Fruit fly (Drosophila melanogaster) whole organism, embryonic: Measurements from ENCODE around the gene CG14269.

Source experiments
- Ada2b ChIP-seq: fragments of 200-800 bp; sonication (Bioruptor generic); IDR thresholded peaks from 2 replicates; pipeline ENCODE4 v1.3.6; 2022; ENCODE audit warnings: missing biosample characterization, missing genetic modification characterization
- Atf6 ChIP-seq: fragments of 200-800 bp; sonication (Bioruptor generic); IDR thresholded peaks from 2 replicates; pipeline ENCODE4 v1.3.6; 2022; ENCODE audit warnings: missing biosample characterization, missing genetic modification characterization
- B-H1 ChIP-seq: fragments of 200-800 bp; sonication (Bioruptor generic); IDR thresholded peaks from 3 replicates; pipeline ENCODE4 v1.3.6; 2022; ENCODE audit warnings: missing biosample characterization, missing genetic modification characterization
- CG1024 ChIP-seq: fragments of 200-800 bp; sonication (Bioruptor generic); IDR thresholded peaks from 2 replicates; pipeline ENCODE4 v1.3.6; 2022; ENCODE audit warnings: missing biosample characterization, missing genetic modification characterization
- CG10321 ChIP-seq: fragments of 200-800 bp; sonication (Bioruptor generic); IDR thresholded peaks from 2 replicates; pipeline ENCODE4 v1.3.6; 2022; ENCODE audit warnings: missing biosample characterization, missing genetic modification characterization
- CG10462 ChIP-seq: fragments of 200-800 bp; sonication (Bioruptor generic); optimal IDR thresholded peaks from 2 replicates; lab custom pipeline; 2016; ENCODE audit warnings: missing biosample characterization, missing genetic modification characterization
- CG11504 ChIP-seq: fragments of 200-800 bp; sonication (Bioruptor generic); optimal IDR thresholded peaks from 3 replicates; lab custom pipeline; 2019; ENCODE audit warnings: missing biosample characterization, mild to moderate bottlenecking, missing genetic modification characterization, moderate library complexity
- CG11560 ChIP-seq: fragments of 200-800 bp; sonication (Bioruptor generic); IDR thresholded peaks from 3 replicates; pipeline ENCODE4 v1.3.6; 2022; ENCODE audit warnings: missing biosample characterization, missing genetic modification characterization
- CG12236 ChIP-seq: fragments of 200-800 bp; sonication (Bioruptor generic); optimal IDR thresholded peaks from 2 replicates; lab custom pipeline; 2016; ENCODE audit warnings: missing biosample characterization, missing genetic modification characterization
- CG13894 ChIP-seq: fragments of 200-800 bp; sonication (Bioruptor generic); optimal IDR thresholded peaks from 3 replicates; lab custom pipeline; 2018; ENCODE audit warnings: missing biosample characterization, mild to moderate bottlenecking, missing genetic modification characterization, moderate library complexity
- CG17186 ChIP-seq: fragments of 200-800 bp; sonication (Bioruptor generic); optimal IDR thresholded peaks from 3 replicates; lab custom pipeline; 2017; ENCODE audit warnings: missing biosample characterization, missing genetic modification reagents, missing genetic modification characterization
- CG17385 ChIP-seq: fragments of 200-800 bp; sonication (Bioruptor generic); optimal IDR thresholded peaks from 3 replicates; lab custom pipeline; 2018; ENCODE audit warnings: missing biosample characterization, mild to moderate bottlenecking, missing genetic modification characterization
- CG18599 ChIP-seq: fragments of 200-800 bp; sonication (Bioruptor generic); optimal IDR thresholded peaks from 3 replicates; lab custom pipeline; 2017; ENCODE audit warnings: missing biosample characterization, missing genetic modification characterization, mild to moderate bottlenecking, moderate library complexity, missing genetic modification reagents
- CG2202 ChIP-seq: fragments of 200-800 bp; sonication (Bioruptor generic); optimal IDR thresholded peaks from 2 replicates; lab custom pipeline; 2018; ENCODE audit warnings: missing biosample characterization, mild to moderate bottlenecking, missing genetic modification characterization
- CG2889 ChIP-seq: fragments of 200-800 bp; sonication (Bioruptor generic); IDR thresholded peaks from 3 replicates; pipeline ENCODE4 v1.3.6; 2022; ENCODE audit warnings: missing biosample characterization, missing genetic modification characterization
- CG4328 ChIP-seq: fragments of 200-800 bp; sonication (Bioruptor generic); optimal IDR thresholded peaks from 3 replicates; lab custom pipeline; 2017; ENCODE audit warnings: missing biosample characterization, missing genetic modification reagents, missing genetic modification characterization
- CG6254 ChIP-seq: fragments of 200-800 bp; sonication (Bioruptor generic); optimal IDR thresholded peaks from 3 replicates; lab custom pipeline; 2017; ENCODE audit warnings: mild to moderate bottlenecking, missing biosample characterization, missing genetic modification reagents, missing genetic modification characterization
- CG6765 ChIP-seq: fragments of 200-800 bp; sonication (Bioruptor generic); optimal IDR thresholded peaks from 3 replicates; lab custom pipeline; 2017; ENCODE audit warnings: missing biosample characterization, mild to moderate bottlenecking, missing genetic modification characterization
- CG7987 ChIP-seq: fragments of 200-800 bp; sonication (Bioruptor generic); optimal IDR thresholded peaks from 2 replicates; lab custom pipeline; 2018; ENCODE audit warnings: missing biosample characterization, mild to moderate bottlenecking, missing genetic modification characterization, moderate library complexity
- CG9876 ChIP-seq: fragments of 200-800 bp; sonication (Bioruptor generic); optimal IDR thresholded peaks from 2 replicates; lab custom pipeline; 2016; ENCODE audit warnings: missing biosample characterization, missing genetic modification characterization
- CkIIα-i1 ChIP-seq: fragments of 200-800 bp; sonication (Bioruptor generic); IDR thresholded peaks from 2 replicates; pipeline ENCODE4 v1.3.6; 2022; ENCODE audit warnings: missing biosample characterization, missing genetic modification characterization
- D ChIP-seq, 2 experiments: fragments of 200-800 bp in 1 of 2; fragments of >200 bp in 1 of 2; sonication (Bioruptor generic) in 1 of 2; optimal IDR thresholded peaks; 2 replicates in 1 of 2; 3 replicates in 1 of 2; lab custom pipeline; 2017; ENCODE audit warnings: mild to moderate bottlenecking in 1 of 2, missing biosample characterization in 1 of 2, missing genetic modification characterization in 1 of 2, missing genetic modification reagents in 1 of 2
- E2f2 ChIP-seq: fragments of 200-800 bp; sonication (Bioruptor generic); IDR thresholded peaks from 2 replicates; pipeline ENCODE4 v1.3.6; 2022; ENCODE audit warnings: missing biosample characterization, missing genetic modification characterization
- Hr78 ChIP-seq, 2 experiments: fragments of 200-800 bp in 1 of 2; fragments of >200 bp in 1 of 2; sonication (Bioruptor generic) in 1 of 2; optimal IDR thresholded peaks; 2 replicates each; lab custom pipeline; 2017 to 2019; ENCODE audit warnings: missing biosample characterization in 2 of 2, missing genetic modification characterization in 2 of 2, mild to moderate bottlenecking in 1 of 2, moderate library complexity in 1 of 2
- Jarid2 ChIP-seq: fragments of 200-800 bp; sonication (Bioruptor generic); optimal IDR thresholded peaks from 3 replicates; lab custom pipeline; 2017; ENCODE audit warnings: mild to moderate bottlenecking, missing biosample characterization, missing genetic modification reagents, missing genetic modification characterization
- Optix ChIP-seq: fragments of 200-800 bp; sonication (Bioruptor generic); IDR thresholded peaks from 3 replicates; pipeline ENCODE4 v1.3.6; 2022; ENCODE audit warnings: missing biosample characterization, missing genetic modification characterization
- Ravus ChIP-seq: fragments of 200-800 bp; sonication (Bioruptor generic); IDR thresholded peaks from 2 replicates; pipeline ENCODE4 v1.3.6; 2022; ENCODE audit warnings: missing biosample characterization, missing genetic modification characterization
- Side ChIP-seq: fragments of 200-800 bp; sonication (Bioruptor generic); optimal IDR thresholded peaks from 2 replicates; lab custom pipeline; 2016; ENCODE audit warnings: missing biosample characterization, missing genetic modification characterization
- Sox102F ChIP-seq: fragments of 200-800 bp; sonication (Bioruptor generic); optimal IDR thresholded peaks from 2 replicates; lab custom pipeline; 2018; ENCODE audit warnings: missing biosample characterization, mild to moderate bottlenecking, missing genetic modification characterization, moderate library complexity
- Ssrp ChIP-seq: fragments of 200-800 bp; sonication (Bioruptor generic); optimal IDR thresholded peaks from 2 replicates; lab custom pipeline; 2018; ENCODE audit warnings: missing biosample characterization, mild to moderate bottlenecking, missing genetic modification characterization, moderate library complexity
- TFAM ChIP-seq: fragments of 200-800 bp; sonication (Bioruptor generic); optimal IDR thresholded peaks from 2 replicates; lab custom pipeline; 2017; ENCODE audit warnings: missing biosample characterization, missing genetic modification characterization, inconsistent platforms
- Taf1 ChIP-seq: fragments of 200-800 bp; sonication (Bioruptor generic); IDR thresholded peaks from 2 replicates; pipeline ENCODE4 v1.3.6; 2022; ENCODE audit warnings: missing biosample characterization, missing genetic modification characterization
- chn ChIP-seq: fragments of 200-800 bp; sonication (Bioruptor generic); optimal IDR thresholded peaks from 2 replicates; lab custom pipeline; 2016; ENCODE audit warnings: missing biosample characterization, missing genetic modification characterization
- croc ChIP-seq: fragments of 200-800 bp; sonication (Bioruptor generic); conservative IDR thresholded peaks from 3 replicates; pipeline ENCODE4 v1.3.6; 2022; ENCODE audit warnings: missing biosample characterization, missing genetic modification characterization
- da ChIP-seq: fragments of 200-800 bp; sonication (Bioruptor generic); optimal IDR thresholded peaks from 2 replicates; lab custom pipeline; 2016; ENCODE audit warnings: missing biosample characterization, missing genetic modification characterization
- dm ChIP-seq: fragments of 200-800 bp; sonication (Bioruptor generic); optimal IDR thresholded peaks from 3 replicates; lab custom pipeline; 2016; ENCODE audit warnings: missing biosample characterization, missing genetic modification characterization
- ems ChIP-seq: fragments of 200-800 bp; sonication (Bioruptor generic); optimal IDR thresholded peaks from 3 replicates; lab custom pipeline; 2016; ENCODE audit warnings: missing biosample characterization, missing genetic modification characterization
- grau ChIP-seq: fragments of 200-800 bp; optimal IDR thresholded peaks from 3 replicates; lab custom pipeline; 2019; ENCODE audit warnings: missing biosample characterization, mild to moderate bottlenecking, missing genetic modification characterization, moderate library complexity
- hb ChIP-seq: fragments of 200-800 bp; sonication (Bioruptor generic); IDR thresholded peaks from 3 replicates; pipeline ENCODE4 v1.3.6; 2022; ENCODE audit warnings: missing biosample characterization, missing genetic modification characterization; ENCODE audit not compliant: partially characterized antibody
- nau ChIP-seq: fragments of 200-800 bp; sonication (Bioruptor generic); optimal IDR thresholded peaks from 3 replicates; lab custom pipeline; 2017; ENCODE audit warnings: missing biosample characterization, mild to moderate bottlenecking, missing genetic modification characterization, missing genetic modification reagents
- prd ChIP-seq, 3 experiments: fragments of >200 bp in 2 of 3; fragments of 200-800 bp in 1 of 3; sonication (Bioruptor generic) in 1 of 3; optimal IDR thresholded peaks in 2 of 3; IDR thresholded peaks in 1 of 3; 2 replicates in 2 of 3; 3 replicates in 1 of 3; pipeline versions ENCODE4 v1.3.6 to Lab custom; 2017 to 2022; ENCODE audit warnings: missing biosample characterization in 1 of 3, missing genetic modification characterization in 1 of 3
- seq ChIP-seq: fragments of 200-800 bp; sonication (Bioruptor generic); IDR thresholded peaks from 2 replicates; pipeline ENCODE4 v1.3.6; 2022; ENCODE audit warnings: missing biosample characterization, missing genetic modification characterization
- sim ChIP-seq: fragments of 200-800 bp; sonication (Bioruptor generic); IDR thresholded peaks from 2 replicates; pipeline ENCODE4 v1.3.6; 2022; ENCODE audit warnings: missing biosample characterization, missing genetic modification characterization
- slou ChIP-seq: fragments of 200-800 bp; sonication (Bioruptor generic); optimal IDR thresholded peaks from 3 replicates; lab custom pipeline; 2016; ENCODE audit warnings: missing biosample characterization, missing genetic modification characterization
- unc-4 ChIP-seq: fragments of 200-800 bp; sonication (Bioruptor generic); IDR thresholded peaks from 2 replicates; pipeline ENCODE4 v1.3.6; 2022; ENCODE audit warnings: missing biosample characterization, missing genetic modification characterization; ENCODE audit not compliant: partially characterized antibody
- vfl ChIP-seq: fragments of 200-800 bp; sonication (Bioruptor generic); optimal IDR thresholded peaks from 2 replicates; lab custom pipeline; 2016; ENCODE audit warnings: missing biosample characterization, missing genetic modification characterization
- yki ChIP-seq: fragments of >200 bp; optimal IDR thresholded peaks from 3 replicates; lab custom pipeline; 2018

The CG14269 gene

dm6 chrX:3474476-3475439 lies 39.2 kb upstream of the CG14269 start, which contains the start of gene CG12206 (continued):
- no peak for TF ChIP-seq CG13894 (tag; lab: Kevin White, UChicago)
- TF ChIP-seq CG1024 (GFP tag; lab: Robert Waterston, UW) = no peak
- no peak; the same call in 1 of the 2 replicates for TF ChIP-seq Taf1
- no peak for TF ChIP-seq yki (lab: Kevin White, UChicago)
- no peak for TF ChIP-seq chn
- TF ChIP-seq nau (GFP tag; lab: Kevin White, UChicago) = no peak
- no peak for TF ChIP-seq Hr78 (GFP tag; optimal IDR thresholded peaks at IDR 0.05; lab: Kevin White, UChicago)
- no peak for TF ChIP-seq Optix (GFP tag; lab: Robert Waterston, UW)
- TF ChIP-seq Ssrp (tag; lab: Kevin White, UChicago) = peak; percentile 53
- no peak for TF ChIP-seq TFAM (GFP tag; lab: Kevin White, UChicago)
- TF ChIP-seq D (optimal IDR thresholded peaks at IDR 0.05; lab: Kevin White, UChicago) = no peak
- peak; percentile 33 for TF ChIP-seq D (GFP tag; optimal IDR thresholded peaks at IDR 0.05; lab: Kevin White, UChicago)
- no peak for TF ChIP-seq Ravus (GFP tag; lab: Robert Waterston, UW)
- TF ChIP-seq CG6254 (GFP tag; lab: Kevin White, UChicago) = peak; percentile 25
- peak; percentile 25; the same call in 1 of the 2 replicates for TF ChIP-seq E2f2 (GFP tag; lab: Robert Waterston, UW)
- peak; percentile 34 for TF ChIP-seq CG6765
- TF ChIP-seq CG12236 (GFP tag; lab: Kevin White, UChicago) = no peak
- TF ChIP-seq CG4328 (GFP tag; lab: Kevin White, UChicago) = no peak
- TF ChIP-seq vfl (GFP tag; lab: Kevin White, UChicago) = no peak
- TF ChIP-seq grau = peak; percentile 74
- TF ChIP-seq CG17385 (GFP tag; lab: Kevin White, UChicago) = peak; percentile 66
- TF ChIP-seq Ada2b (GFP tag; lab: Robert Waterston, UW) = peak; percentile 33; the same call in 1 of the 2 replicates
- no peak for TF ChIP-seq CG10321 (GFP tag; lab: Robert Waterston, UW)
- 0 out of 2 replicates have a peak, but pooled peaks have one; percentile 47 for TF ChIP-seq seq
- no peak for TF ChIP-seq CG7987
- TF ChIP-seq dm (GFP tag; lab: Kevin White, UChicago) = no peak
- TF ChIP-seq CG17186 (GFP tag; lab: Kevin White, UChicago) = no peak
- TF ChIP-seq croc (GFP tag; lab: Robert Waterston, UW) = no peak; the same call in 2 of the 3 replicates
- 0 out of 3 replicates have a peak, but pooled peaks have one; percentile 9 for TF ChIP-seq CG2889
- TF ChIP-seq CG18599 (GFP tag; lab: Kevin White, UChicago) = peak; percentile 73
- TF ChIP-seq CG11504 (tag; lab: Kevin White, UChicago) = peak; percentile 77
- no peak for TF ChIP-seq Jarid2
- no peak for TF ChIP-seq CG9876 (GFP tag; lab: Kevin White, UChicago)
- no peak for TF ChIP-seq CG11560 (tag; lab: Robert Waterston, UW)
- TF ChIP-seq sim = no peak
- TF ChIP-seq ems (GFP tag; lab: Kevin White, UChicago) = no peak
- TF ChIP-seq CkIIα-i1 = no peak
- no peak for TF ChIP-seq CG10462 (GFP tag; lab: Kevin White, UChicago)
- no peak for TF ChIP-seq Side (GFP tag; lab: Kevin White, UChicago)
- no peak for TF ChIP-seq hb (GFP tag; lab: Robert Waterston, UW)
- no peak for TF ChIP-seq prd (optimal IDR thresholded peaks at IDR 0.05; lab: Kevin White, UChicago)
- TF ChIP-seq prd (GFP tag; IDR thresholded peaks at IDR 0.05; lab: Robert Waterston, UW) = peak; percentile 66
- peak; percentile 58 for TF ChIP-seq Sox102F (GFP tag; lab: Kevin White, UChicago)
- TF ChIP-seq CG2202 = no peak
- TF ChIP-seq da (GFP tag; lab: Kevin White, UChicago) = no peak
- peak; percentile 19 for TF ChIP-seq slou (GFP tag; lab: Kevin White, UChicago)
- TF ChIP-seq B-H1 = peak; percentile 52; the same call in 2 of the 3 replicates
- TF ChIP-seq Atf6 (GFP tag; lab: Robert Waterston, UW) = peak; percentile 64
- TF ChIP-seq unc-4 = no peak
